Worm (Caenorhabditis elegans) whole organism, mixed stage, embryonic: Measurements from ENCODE around the gene F21C10.19.

ENCODE experiments used
- M03D4.4 ChIP-seq: sonication (generic microtip); optimal IDR thresholded peaks from 2 replicates; lab custom pipeline; 2017; ENCODE audit warnings: mild to moderate bottlenecking, missing genetic modification characterization, missing compliant biosample characterization
- bed-3 ChIP-seq: fragments of 200-800 bp; sonication (Bioruptor generic); optimal IDR thresholded peaks from 3 replicates; lab custom pipeline; 2018; ENCODE audit warnings: mild to moderate bottlenecking, missing genetic modification characterization, moderate library complexity, missing compliant biosample characterization
- blmp-1 ChIP-seq: fragments of 150-350 bp; optimal IDR thresholded peaks from 2 replicates; lab custom pipeline; 2014; ENCODE audit warnings: missing biosample characterization, missing genetic modification characterization
- ceh-43 ChIP-seq: fragments of 200-800 bp; sonication (Bioruptor generic); optimal IDR thresholded peaks from 2 replicates; lab custom pipeline; 2018; ENCODE audit warnings: mild to moderate bottlenecking, missing genetic modification characterization, moderate library complexity, missing compliant biosample characterization
- ceh-83 ChIP-seq: fragments of 200-800 bp; sonication (Bioruptor generic); optimal IDR thresholded peaks from 2 replicates; lab custom pipeline; 2018; ENCODE audit warnings: mild to moderate bottlenecking, missing genetic modification characterization, missing compliant biosample characterization
- ces-1 ChIP-seq: fragments of 150-350 bp; optimal IDR thresholded peaks from 2 replicates; lab custom pipeline; 2014; ENCODE audit warnings: missing biosample characterization, missing genetic modification reagents, missing genetic modification characterization
- cnd-1 ChIP-seq: fragments of 200-800 bp; sonication (Bioruptor generic); optimal IDR thresholded peaks from 2 replicates; lab custom pipeline; 2018; ENCODE audit warnings: mild to moderate bottlenecking, missing genetic modification characterization, missing compliant biosample characterization
- drap-1 ChIP-seq: fragments of 200-800 bp; sonication (Bioruptor generic); optimal IDR thresholded peaks from 3 replicates; lab custom pipeline; 2018; ENCODE audit warnings: mild to moderate bottlenecking, missing genetic modification characterization, missing compliant biosample characterization
- elt-1 ChIP-seq: sonication (generic microtip); optimal IDR thresholded peaks from 2 replicates; lab custom pipeline; 2017; ENCODE audit warnings: missing genetic modification characterization, mild to moderate bottlenecking, missing compliant biosample characterization, antibody characterized with exemption, moderate library complexity, borderline replicate concordance; ENCODE audit not compliant: insufficient read depth
- flh-1 ChIP-seq: fragments of 200-800 bp; sonication (Bioruptor generic); optimal IDR thresholded peaks from 2 replicates; lab custom pipeline; 2018; ENCODE audit warnings: mild to moderate bottlenecking, missing genetic modification characterization, moderate library complexity, missing compliant biosample characterization
- ham-2 ChIP-seq: fragments of 200-800 bp; sonication (Bioruptor generic); optimal IDR thresholded peaks from 2 replicates; lab custom pipeline; 2018; ENCODE audit warnings: mild to moderate bottlenecking, missing genetic modification characterization, missing compliant biosample characterization
- hlh-1 ChIP-seq: fragments of 150-350 bp; optimal IDR thresholded peaks from 2 replicates; lab custom pipeline; 2014; ENCODE audit warnings: missing biosample characterization, missing genetic modification reagents, missing genetic modification characterization
- lin-13 ChIP-seq: fragments of 150-350 bp; optimal IDR thresholded peaks from 2 replicates; lab custom pipeline; 2014; ENCODE audit warnings: missing biosample characterization, missing genetic modification characterization
- lin-32 ChIP-seq: fragments of 200-800 bp; sonication (Bioruptor generic); optimal IDR thresholded peaks from 2 replicates; lab custom pipeline; 2018; ENCODE audit warnings: mild to moderate bottlenecking, missing genetic modification characterization, missing compliant biosample characterization
- lsy-2 ChIP-seq: fragments of 150-350 bp; optimal IDR thresholded peaks from 2 replicates; lab custom pipeline; 2014; ENCODE audit warnings: missing biosample characterization, missing genetic modification characterization
- mab-5 ChIP-seq: fragments of 150-350 bp; optimal IDR thresholded peaks from 2 replicates; lab custom pipeline; 2014; ENCODE audit warnings: missing biosample characterization, missing genetic modification characterization
- mep-1 ChIP-seq: fragments of 150-350 bp; optimal IDR thresholded peaks from 2 replicates; lab custom pipeline; 2017; ENCODE audit warnings: missing biosample characterization, missing genetic modification reagents, missing genetic modification characterization, inconsistent platforms
- mls-2 ChIP-seq: sonication (generic microtip); optimal IDR thresholded peaks from 2 replicates; lab custom pipeline; 2016; ENCODE audit warnings: mild to moderate bottlenecking, missing genetic modification characterization, moderate library complexity, missing compliant biosample characterization
- nhr-12 ChIP-seq: fragments of 150-350 bp; optimal IDR thresholded peaks from 2 replicates; lab custom pipeline; 2014; ENCODE audit warnings: missing biosample characterization, missing genetic modification characterization
- nhr-2 ChIP-seq: fragments of 150-350 bp; optimal IDR thresholded peaks from 2 replicates; lab custom pipeline; 2014; ENCODE audit warnings: missing biosample characterization, missing genetic modification characterization
- nhr-237 ChIP-seq: fragments of 150-350 bp; optimal IDR thresholded peaks from 2 replicates; lab custom pipeline; 2014; ENCODE audit warnings: missing biosample characterization, missing genetic modification characterization
- nhr-76 ChIP-seq: sonication (generic microtip); optimal IDR thresholded peaks from 2 replicates; lab custom pipeline; 2017; ENCODE audit warnings: missing biosample characterization, missing genetic modification characterization
- pha-4 ChIP-seq: fragments of 150-350 bp; optimal IDR thresholded peaks from 2 replicates; lab custom pipeline; 2018; ENCODE audit warnings: missing biosample characterization, missing genetic modification reagents, missing genetic modification characterization
- sem-2 ChIP-seq: fragments of 200-800 bp; sonication (Bioruptor generic); optimal IDR thresholded peaks from 2 replicates; lab custom pipeline; 2018; ENCODE audit warnings: mild to moderate bottlenecking, missing genetic modification characterization, missing compliant biosample characterization
- snpc-4 ChIP-seq: fragments of 150-350 bp; optimal IDR thresholded peaks from 2 replicates; lab custom pipeline; 2014; ENCODE audit warnings: missing biosample characterization, missing genetic modification characterization
- sptf-1 ChIP-seq: sonication (generic microtip); optimal IDR thresholded peaks from 2 replicates; lab custom pipeline; 2017; ENCODE audit warnings: mild to moderate bottlenecking, missing genetic modification characterization, moderate library complexity, missing compliant biosample characterization
- tbx-8 ChIP-seq: fragments of 200-800 bp; sonication (Bioruptor generic); optimal IDR thresholded peaks from 2 replicates; lab custom pipeline; 2018; ENCODE audit warnings: mild to moderate bottlenecking, missing genetic modification characterization, moderate library complexity, missing compliant biosample characterization
- unc-120 ChIP-seq: sonication (generic microtip); optimal IDR thresholded peaks from 2 replicates; lab custom pipeline; 2017; ENCODE audit warnings: missing genetic modification characterization, missing compliant biosample characterization; ENCODE audit not compliant: poor library complexity, severe bottlenecking
- unc-39 ChIP-seq: fragments of 150-350 bp; optimal IDR thresholded peaks from 2 replicates; lab custom pipeline; 2014; ENCODE audit warnings: missing biosample characterization, missing genetic modification characterization
- unc-62 ChIP-seq: fragments of 150-350 bp; optimal IDR thresholded peaks from 2 replicates; lab custom pipeline; 2014; ENCODE audit warnings: missing biosample characterization, missing genetic modification reagents, missing genetic modification characterization
- zip-8 ChIP-seq: fragments of 150-350 bp; optimal IDR thresholded peaks from 2 replicates; lab custom pipeline; 2014; ENCODE audit warnings: missing biosample characterization, missing genetic modification characterization
- ztf-11 ChIP-seq: fragments of 150-350 bp; optimal IDR thresholded peaks from 2 replicates; lab custom pipeline; 2014; ENCODE audit warnings: missing biosample characterization, missing genetic modification characterization

F21C10.19 gene

ce11 chrV:9132043-9132442 lies 1.2 kb downstream of the F21C10.19 start, which contains the start of gene F21C10.1:
Gene F21C10.1, plus strand, starts transcription at chrV:9132343.
- no peak for TF ChIP-seq sem-2 (GFP tag; lab: Kevin White, UChicago)
- TF ChIP-seq ham-2 (GFP tag; lab: Kevin White, UChicago): no peak
- TF ChIP-seq nhr-76 (tag; lab: Kevin White, UChicago): no peak
- no peak for TF ChIP-seq nhr-12 (tag; lab: Kevin White, UChicago)
- no peak for TF ChIP-seq nhr-2 (tag; lab: Kevin White, UChicago)
- TF ChIP-seq ces-1 (GFP tag; lab: Kevin White, UChicago): no peak
- TF ChIP-seq ztf-11: no peak
- no peak for TF ChIP-seq hlh-1 (tag; lab: Kevin White, UChicago)
- TF ChIP-seq mep-1 (tag; lab: Kevin White, UChicago): no peak

- TF ChIP-seq cnd-1 (no peak), mab-5 (tag; lab: Kevin White, UChicago) (no peak), nhr-12 (tag; lab: Kevin White, UChicago) (no peak), drap-1 (no peak), tbx-8 (no peak)
These were observed 3.1 kb downstream of the F21C10.19 start, which contains the start of gene B0222.1 for ce11 chrV:9133950-9134349. Gene B0222.1, plus strand, starts transcription at chrV:9134255.

ce11 chrV:9137618-9138017 lies 6.8 kb downstream of the F21C10.19 start, which contains the start of gene pitr-2:
Gene pitr-2, minus strand, starts transcription at chrV:9137718.
- no peak for TF ChIP-seq ham-2 (GFP tag; lab: Kevin White, UChicago)
- no peak for TF ChIP-seq lin-13
- no peak for TF ChIP-seq elt-1 (tag; lab: Kevin White, UChicago)
- TF ChIP-seq unc-120: no peak
- TF ChIP-seq mls-2 (tag; lab: Kevin White, UChicago): no peak
- no peak for TF ChIP-seq nhr-2 (tag; lab: Kevin White, UChicago)
- no peak for TF ChIP-seq sptf-1
- TF ChIP-seq mab-5 (tag; lab: Kevin White, UChicago): no peak
- TF ChIP-seq sem-2 (GFP tag; lab: Kevin White, UChicago): no peak
- no peak for TF ChIP-seq ztf-11
- no peak for TF ChIP-seq bed-3 (GFP tag; lab: Kevin White, UChicago)
- no peak for TF ChIP-seq ceh-83
- TF ChIP-seq nhr-12 (tag; lab: Kevin White, UChicago): no peak
- TF ChIP-seq drap-1: no peak
- no peak for TF ChIP-seq unc-39
- no peak for TF ChIP-seq hlh-1 (tag; lab: Kevin White, UChicago)

ce11 chrV:9141297-9141696 lies 10.4 kb downstream of the F21C10.19 start, which contains the start of gene pitr-3:
Gene pitr-3, minus strand, starts transcription at chrV:9141397.
- TF ChIP-seq blmp-1 (tag; lab: Kevin White, UChicago) (no peak), nhr-12 (tag; lab: Kevin White, UChicago) (no peak), M03D4.4 (no peak), zip-8 (tag; lab: Kevin White, UChicago) (no peak), drap-1 (no peak)

ce11 chrV:9143896-9144295 lies 13.0 kb downstream of the F21C10.19 start:
- no peak for TF ChIP-seq nhr-2 (tag; lab: Kevin White, UChicago)
- TF ChIP-seq snpc-4 (tag; lab: Kevin White, UChicago): no peak
- no peak for TF ChIP-seq lsy-2 (tag; lab: Kevin White, UChicago)
- TF ChIP-seq zip-8 (tag; lab: Kevin White, UChicago): no peak
- no peak for TF ChIP-seq sptf-1
- no peak for TF ChIP-seq ham-2 (GFP tag; lab: Kevin White, UChicago)
- no peak for TF ChIP-seq nhr-76 (tag; lab: Kevin White, UChicago)
- TF ChIP-seq pha-4 (tag; lab: Kevin White, UChicago): no peak
- TF ChIP-seq mep-1 (tag; lab: Kevin White, UChicago): no peak
- TF ChIP-seq, all 35 proteins: peak for 0

ce11 chrV:9146196-9146595 lies 15.3 kb downstream of the F21C10.19 start:
- no peak for TF ChIP-seq elt-1 (tag; lab: Kevin White, UChicago)
- TF ChIP-seq nhr-237 (tag; lab: Kevin White, UChicago): no peak
- no peak for TF ChIP-seq sem-2 (GFP tag; lab: Kevin White, UChicago)
- no peak for TF ChIP-seq lin-32 (GFP tag; lab: Kevin White, UChicago)
- TF ChIP-seq mls-2 (tag; lab: Kevin White, UChicago): no peak
- no peak for TF ChIP-seq pha-4 (tag; lab: Kevin White, UChicago)
- TF ChIP-seq nhr-76 (tag; lab: Kevin White, UChicago): no peak
- no peak for TF ChIP-seq lsy-2 (tag; lab: Kevin White, UChicago)
- no peak for TF ChIP-seq ham-2 (GFP tag; lab: Kevin White, UChicago)
- no peak for TF ChIP-seq unc-120
- no peak for TF ChIP-seq flh-1 (GFP tag; lab: Kevin White, UChicago)
- TF ChIP-seq unc-62 (GFP tag; lab: Kevin White, UChicago): no peak
- TF ChIP-seq ceh-43: no peak
- TF ChIP-seq bed-3 (GFP tag; lab: Kevin White, UChicago): no peak
- TF ChIP-seq ztf-11: no peak
- TF ChIP-seq M03D4.4: no peak
- TF ChIP-seq drap-1: no peak
- TF ChIP-seq, all 35 proteins: peak for 0
